Worm (Caenorhabditis elegans): ENCODE measurements around the gene srt-45.
A peak's percentile ranks its signal among the peaks of the same experiment; 100 is the strongest.

- TF ChIP-seq ama-1 (optimal IDR thresholded peaks at IDR 0.05) (no peak), flt-1 (GFP tag; IDR thresholded peaks at IDR 0.05) (no peak), hmbx-1 (tag; optimal IDR thresholded peaks at IDR 0.05) (no peak), hmg-4 (GFP tag; optimal IDR thresholded peaks at IDR 0.05) (no peak), sea-1 (GFP tag; conservative IDR thresholded peaks at IDR 0.05) (no peak), tra-4 (tag; optimal IDR thresholded peaks at IDR 0.05) (no peak), aly-1 (tag; optimal IDR thresholded peaks at IDR 0.05) (no peak), pes-1 (GFP tag; IDR thresholded peaks at IDR 0.05) (no peak), hnd-1 (tag; optimal IDR thresholded peaks at IDR 0.05) (no peak), B0310.2 (tag; optimal IDR thresholded peaks at IDR 0.05) (no peak), ceh-36 (tag; optimal IDR thresholded peaks at IDR 0.05) (peak; percentile 71), tbx-37 (GFP tag; conservative IDR thresholded peaks at IDR 0.05) (no peak), tbx-11 (GFP tag; IDR thresholded peaks at IDR 0.05) (no peak)
Observed at ce11 chrV:19827481-19827880, 43.6 kb downstream of the srt-45 start.
